Fruit fly (Drosophila melanogaster): ENCODE results near the gene CG4360.

The CG4360 gene

DNA sequence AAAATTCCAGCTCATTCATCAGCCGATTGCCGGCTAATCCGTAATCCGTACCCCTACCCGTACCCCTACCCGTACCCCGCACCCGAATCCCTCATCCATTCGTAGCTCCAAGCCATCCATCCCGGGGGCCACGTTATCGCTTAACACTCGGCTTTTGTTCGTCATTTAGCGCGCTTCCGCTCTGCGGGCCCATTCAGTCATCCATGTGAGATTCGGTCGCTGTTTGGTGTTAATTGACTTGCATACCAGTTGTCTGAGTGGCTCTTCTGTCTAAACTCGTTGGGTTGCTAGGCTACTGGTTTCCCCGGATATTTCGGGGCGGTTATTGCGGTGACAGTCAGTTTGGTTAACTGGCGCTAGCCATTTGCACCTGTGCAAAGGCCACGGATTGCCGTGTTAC lies 16.4 kb downstream of the CG4360 start (continued):
- peak; percentile 55 for TF ChIP-seq CG13894 (tag; optimal IDR thresholded peaks at IDR 0.05)
- TF ChIP-seq crc (GFP tag; optimal IDR thresholded peaks at IDR 0.05) = no peak
- TF ChIP-seq Deaf1 (tag; optimal IDR thresholded peaks at IDR 0.05) = peak; percentile 82
- TF ChIP-seq p53 (GFP tag; optimal IDR thresholded peaks at IDR 0.05) = no peak
- 0 out of 2 replicates have a peak, but pooled peaks have one; percentile 11 for TF ChIP-seq tna (GFP tag; IDR thresholded peaks at IDR 0.05; ENCODE audit: partially characterized antibody)
- TF ChIP-seq CG12769 (tag; optimal IDR thresholded peaks at IDR 0.05) = peak; percentile 93
- TF ChIP-seq grn (GFP tag; optimal IDR thresholded peaks at IDR 0.05) = no peak
- TF ChIP-seq CG15073 (GFP tag; optimal IDR thresholded peaks at IDR 0.05) = no peak
- peak; percentile 51; the same call in 1 of the 3 replicates for TF ChIP-seq CG6791 (GFP tag; IDR thresholded peaks at IDR 0.05; ENCODE audit: partially characterized antibody)
- TF ChIP-seq sug (tag; optimal IDR thresholded peaks at IDR 0.05) = peak; percentile 92
- TF ChIP-seq chinmo (GFP tag; IDR thresholded peaks at IDR 0.05; ENCODE audit: partially characterized antibody) = peak; percentile 98
- TF ChIP-seq CG9932 (GFP tag; IDR thresholded peaks at IDR 0.05) = peak; percentile 22; the same call in 1 of the 2 replicates
- no peak for TF ChIP-seq Meics (GFP tag; optimal IDR thresholded peaks at IDR 0.05)
- peak; percentile 11 for TF ChIP-seq Hmr (GFP tag; optimal IDR thresholded peaks at IDR 0.05)
- no peak for TF ChIP-seq tll (GFP tag; optimal IDR thresholded peaks at IDR 0.05)
- peak; percentile 49; the same call in 1 of the 2 replicates for TF ChIP-seq Adf1 (GFP tag; IDR thresholded peaks at IDR 0.05)
- TF ChIP-seq bcd (GFP tag; optimal IDR thresholded peaks at IDR 0.05) = peak; percentile 37
- peak; percentile 95 for TF ChIP-seq sd (tag; optimal IDR thresholded peaks at IDR 0.05)
- no peak for TF ChIP-seq tgo (GFP tag; IDR thresholded peaks at IDR 0.05)
- TF ChIP-seq CG14441 (GFP tag; IDR thresholded peaks at IDR 0.05) = 0 out of 2 replicates have a peak, but pooled peaks have one; percentile 16
- TF ChIP-seq oc (tag; optimal IDR thresholded peaks at IDR 0.05) = peak; percentile 77
- TF ChIP-seq pros (GFP tag; optimal IDR thresholded peaks at IDR 0.05) = peak; percentile 5
- peak in 1 of 2 experiments; percentile 91 for TF ChIP-seq Eip74EF (GFP tag; optimal IDR thresholded peaks at IDR 0.05)
- peak; percentile 52 for TF ChIP-seq cwo (GFP tag; optimal IDR thresholded peaks at IDR 0.05)
- TF ChIP-seq CG18599 (GFP tag; optimal IDR thresholded peaks at IDR 0.05) = peak; percentile 33
- TF ChIP-seq CG6254 (GFP tag; optimal IDR thresholded peaks at IDR 0.05) = no peak
- TF ChIP-seq H15 (GFP tag; IDR thresholded peaks at IDR 0.05) = no peak

- TF ChIP-seq CG1603 (tag; optimal IDR thresholded peaks at IDR 0.05) (no peak), CG17385 (GFP tag; optimal IDR thresholded peaks at IDR 0.05) (peak; percentile 23), exex (tag; optimal IDR thresholded peaks at IDR 0.05) (peak; percentile 56), gcm2 (GFP tag; optimal IDR thresholded peaks at IDR 0.05) (no peak), CG7963 (GFP tag; IDR thresholded peaks at IDR 0.05; ENCODE audit: partially characterized antibody) (no peak), CG34376 (GFP tag; optimal IDR thresholded peaks at IDR 0.05) (no peak), row (GFP tag; IDR thresholded peaks at IDR 0.05) (peak; percentile 33; the same call in 1 of the 3 replicates), CG3281 (GFP tag; optimal IDR thresholded peaks at IDR 0.05) (peak; percentile 47), sens (GFP tag) (peak; percentile 85), CG17361 (GFP tag; IDR thresholded peaks at IDR 0.05) (peak; percentile 48; the same call in 2 of the 3 replicates), CG8478 (optimal IDR thresholded peaks at IDR 0.05) (no peak), Optix (GFP tag; IDR thresholded peaks at IDR 0.05) (no peak), Trl (optimal IDR thresholded peaks at IDR 0.05) (no peak), Trl (GFP tag; optimal IDR thresholded peaks at IDR 0.05) (no peak), Atf-2 (GFP tag; optimal IDR thresholded peaks at IDR 0.05) (no peak), CG7839 (tag; optimal IDR thresholded peaks at IDR 0.05) (peak; percentile 31), vvl (GFP tag; IDR thresholded peaks at IDR 0.05) (no peak), Sox102F (GFP tag; optimal IDR thresholded peaks at IDR 0.05) (peak; percentile 12), grau (tag; optimal IDR thresholded peaks at IDR 0.05) (peak; percentile 48), lab (GFP tag; optimal IDR thresholded peaks at IDR 0.05) (peak; percentile 29), CG33213 (GFP tag; optimal IDR thresholded peaks at IDR 0.05) (no peak), CG13775 (GFP tag; optimal IDR thresholded peaks at IDR 0.05) (peak; percentile 10), Hr51 (GFP tag; optimal IDR thresholded peaks at IDR 0.05) (peak in 1 of 2 experiments; percentile 29), phol (tag; optimal IDR thresholded peaks at IDR 0.05) (peak; percentile 19)
These were observed 16.9 kb downstream of the CG4360 start for dm6 chr3R:20310905-20311304.

Measured in whole organism, embryonic.